Worm (Caenorhabditis elegans) whole organism, L2 larva: ENCODE data around the gene osm-12.

ENCODE experiments used
- ZK546.5 ChIP-seq: sonication (generic microtip); optimal IDR thresholded peaks from 2 replicates; lab custom pipeline; 2017; ENCODE audit warnings: missing biosample characterization, missing genetic modification characterization
- alr-1 ChIP-seq: fragments of 150-350 bp; optimal IDR thresholded peaks from 2 replicates; lab custom pipeline; 2014; ENCODE audit warnings: missing biosample characterization, missing genetic modification characterization
- egl-27 ChIP-seq: sonication (generic microtip); optimal IDR thresholded peaks from 3 replicates; lab custom pipeline; 2017; ENCODE audit warnings: missing biosample characterization, missing genetic modification reagents, missing genetic modification characterization
- elt-1 ChIP-seq: fragments of 150-350 bp; optimal IDR thresholded peaks from 2 replicates; lab custom pipeline; 2014; ENCODE audit warnings: missing biosample characterization, missing genetic modification characterization
- elt-3 ChIP-seq: sonication (generic microtip); optimal IDR thresholded peaks from 2 replicates; lab custom pipeline; 2017; ENCODE audit warnings: missing biosample characterization, missing genetic modification characterization
- fos-1 ChIP-seq: fragments of 150-350 bp; optimal IDR thresholded peaks from 2 replicates; lab custom pipeline; 2014; ENCODE audit warnings: missing biosample characterization, missing genetic modification characterization
- lin-11 ChIP-seq: fragments of 150-350 bp; sonication (generic microtip); optimal IDR thresholded peaks from 2 replicates; lab custom pipeline; 2014; ENCODE audit warnings: missing biosample characterization, missing genetic modification characterization, inconsistent platforms, mixed read lengths
- nhr-11 ChIP-seq: fragments of 150-350 bp; optimal IDR thresholded peaks from 2 replicates; lab custom pipeline; 2014; ENCODE audit warnings: missing biosample characterization, missing genetic modification characterization
- nhr-237 ChIP-seq: fragments of 150-350 bp; optimal IDR thresholded peaks from 2 replicates; lab custom pipeline; 2014; ENCODE audit warnings: missing biosample characterization, missing genetic modification characterization
- ztf-11 ChIP-seq: sonication (generic microtip); optimal IDR thresholded peaks from 2 replicates; lab custom pipeline; 2017; ENCODE audit warnings: missing biosample characterization, missing genetic modification characterization

ce11 chrIII:12247329-12247728, 45.0 kb upstream of the osm-12 start:
- TF ChIP-seq nhr-237, result no peak
- no peak for TF ChIP-seq alr-1 (tag; lab: Kevin White, UChicago)
- no peak for TF ChIP-seq elt-1 (tag; lab: Kevin White, UChicago)
- TF ChIP-seq ztf-11 (tag; lab: Kevin White, UChicago), result no peak
- no peak for TF ChIP-seq lin-11 (tag; lab: Kevin White, UChicago)
- TF ChIP-seq elt-3 (tag; lab: Kevin White, UChicago), result no peak
- no peak for TF ChIP-seq nhr-11 (tag; lab: Kevin White, UChicago)
- no peak for TF ChIP-seq fos-1 (tag; lab: Kevin White, UChicago)
- TF ChIP-seq ZK546.5, result no peak
- no peak for TF ChIP-seq egl-27 (tag; lab: Kevin White, UChicago)
